Fruit fly (Drosophila melanogaster): ENCODE results near the gene Sirt7.

The Sirt7 gene

dm6 chr3R:29069208-29070072, 13.7 kb downstream of the Sirt7 start (continued):
- TF ChIP-seq HLH54F (GFP tag; optimal IDR thresholded peaks at IDR 0.05) (no peak), CkIIα-i1 (GFP tag; IDR thresholded peaks at IDR 0.05) (no peak), Sox100B (GFP tag; optimal IDR thresholded peaks at IDR 0.05) (no peak), Asciz (GFP tag; optimal IDR thresholded peaks at IDR 0.05) (no peak), CG4360 (GFP tag; IDR thresholded peaks at IDR 0.05) (peak; percentile 91), CG32767 (GFP tag; IDR thresholded peaks at IDR 0.05) (0 out of 2 replicates have a peak, but pooled peaks have one; percentile 32), abd-A (tag; optimal IDR thresholded peaks at IDR 0.05) (peak; percentile 75), ssp (GFP tag; IDR thresholded peaks at IDR 0.05) (no peak), Oli (tag; optimal IDR thresholded peaks at IDR 0.05) (no peak), dysf (GFP tag; IDR thresholded peaks at IDR 0.05) (no peak), CG14667 (GFP tag; IDR thresholded peaks at IDR 0.05) (no peak), CG6272 (GFP tag; IDR thresholded peaks at IDR 0.05) (no peak), CG2712 (tag; optimal IDR thresholded peaks at IDR 0.05) (no peak), CG16815 (GFP tag; optimal IDR thresholded peaks at IDR 0.05) (no peak), CG9609 (GFP tag; optimal IDR thresholded peaks at IDR 0.05) (no peak), Kr (GFP tag; optimal IDR thresholded peaks at IDR 0.05) (peak; percentile 94), CG7271 (tag; optimal IDR thresholded peaks at IDR 0.05) (no peak), zen (tag; optimal IDR thresholded peaks at IDR 0.05) (no peak), yki (optimal IDR thresholded peaks at IDR 0.05) (no peak), unpg (GFP tag; optimal IDR thresholded peaks at IDR 0.05) (no peak), CG13296 (GFP tag; optimal IDR thresholded peaks at IDR 0.05) (no peak), h (optimal IDR thresholded peaks at IDR 0.05) (no peak), ab (GFP tag; optimal IDR thresholded peaks at IDR 0.05) (no peak), Elba2 (GFP tag; optimal IDR thresholded peaks at IDR 0.05) (no peak), fd102C (GFP tag; optimal IDR thresholded peaks at IDR 0.05) (no peak), CG33213 (GFP tag; optimal IDR thresholded peaks at IDR 0.05) (no peak), CG14014 (GFP tag; IDR thresholded peaks at IDR 0.05) (no peak), sc (optimal IDR thresholded peaks at IDR 0.05) (no peak), sc (GFP tag; optimal IDR thresholded peaks at IDR 0.05) (no peak), cato (GFP tag; optimal IDR thresholded peaks at IDR 0.05; ENCODE audit: borderline replicate concordance) (no peak), tap (tag; optimal IDR thresholded peaks at IDR 0.05) (no peak), CG3726 (GFP tag; IDR thresholded peaks at IDR 0.05) (no peak), Xbp1 (GFP tag; optimal IDR thresholded peaks at IDR 0.05) (no peak), CG32772 (GFP tag; IDR thresholded peaks at IDR 0.05) (no peak), Dbx (GFP tag; IDR thresholded peaks at IDR 0.05) (no peak), luna (GFP tag; optimal IDR thresholded peaks at IDR 0.05) (no peak), CG3407 (GFP tag; optimal IDR thresholded peaks at IDR 0.05) (peak; percentile 99), CG11456 (GFP tag; IDR thresholded peaks at IDR 0.05) (no peak), lbe (GFP tag; optimal IDR thresholded peaks at IDR 0.05) (no peak), cas (GFP tag; IDR thresholded peaks at IDR 0.05) (no peak), Dp (GFP tag; optimal IDR thresholded peaks at IDR 0.05) (no peak), tll (GFP tag; optimal IDR thresholded peaks at IDR 0.05) (peak in 1 of 2 experiments; percentile 66), CG13894 (tag; optimal IDR thresholded peaks at IDR 0.05) (no peak), ttk (GFP tag; IDR thresholded peaks at IDR 0.05) (no peak), Nf-YC (tag; optimal IDR thresholded peaks at IDR 0.05) (no peak), dimm (GFP tag; IDR thresholded peaks at IDR 0.05) (no peak), Sry-δ (GFP tag; optimal IDR thresholded peaks at IDR 0.05) (no peak), eyg (GFP tag; optimal IDR thresholded peaks at IDR 0.05) (no peak), Hr39 (optimal IDR thresholded peaks at IDR 0.05) (no peak), D19A (tag; optimal IDR thresholded peaks at IDR 0.05) (peak; percentile 20), CG3838 (GFP tag; optimal IDR thresholded peaks at IDR 0.05) (no peak), sqz (GFP tag; optimal IDR thresholded peaks at IDR 0.05) (peak; percentile 44)

Data from whole organism, embryonic.